Worm (Caenorhabditis elegans) whole organism, L2 larva: ENCODE data around the gene ZK666.11.

Experiments
- Y55F3AM.14 ChIP-seq: fragments of 200-800 bp; sonication (Bioruptor generic); optimal IDR thresholded peaks from 2 replicates; lab custom pipeline; 2018; ENCODE audit warnings: mild to moderate bottlenecking, missing genetic modification characterization, missing compliant biosample characterization
- alr-1 ChIP-seq: fragments of 150-350 bp; optimal IDR thresholded peaks from 2 replicates; lab custom pipeline; 2014; ENCODE audit warnings: missing biosample characterization, missing genetic modification characterization
- aly-2 ChIP-seq: fragments of 150-350 bp; optimal IDR thresholded peaks from 2 replicates; lab custom pipeline; 2014; ENCODE audit warnings: missing biosample characterization, missing genetic modification characterization
- ama-1 ChIP-seq: fragments of 150-350 bp; optimal IDR thresholded peaks from 2 replicates; lab custom pipeline; 2018; ENCODE audit warnings: inconsistent platforms
- elt-3 ChIP-seq: sonication (generic microtip); optimal IDR thresholded peaks from 2 replicates; lab custom pipeline; 2017; ENCODE audit warnings: missing biosample characterization, missing genetic modification characterization
- lin-13 ChIP-seq: fragments of 150-350 bp; optimal IDR thresholded peaks from 2 replicates; lab custom pipeline; 2014; ENCODE audit warnings: missing biosample characterization, missing genetic modification reagents, missing genetic modification characterization
- mab-5 ChIP-seq: fragments of 150-350 bp; optimal IDR thresholded peaks from 2 replicates; lab custom pipeline; 2014; ENCODE audit warnings: missing biosample characterization, missing genetic modification characterization
- nhr-11 ChIP-seq: fragments of 150-350 bp; optimal IDR thresholded peaks from 2 replicates; lab custom pipeline; 2014; ENCODE audit warnings: missing biosample characterization, missing genetic modification characterization
- nhr-129 ChIP-seq: fragments of 150-350 bp; optimal IDR thresholded peaks from 2 replicates; lab custom pipeline; 2014; ENCODE audit warnings: missing biosample characterization, missing genetic modification characterization
- nhr-25 ChIP-seq: fragments of 150-350 bp; sonication (generic microtip); optimal IDR thresholded peaks from 3 replicates; lab custom pipeline; 2014; ENCODE audit warnings: missing biosample characterization, missing genetic modification characterization
- snpc-4 ChIP-seq: fragments of 150-350 bp; optimal IDR thresholded peaks from 2 replicates; lab custom pipeline; 2014; ENCODE audit warnings: missing biosample characterization, missing genetic modification characterization
- unc-55 ChIP-seq: fragments of 150-350 bp; sonication (generic microtip); optimal IDR thresholded peaks from 3 replicates; lab custom pipeline; 2014; ENCODE audit warnings: missing biosample characterization, missing genetic modification reagents, missing genetic modification characterization
- unc-62 ChIP-seq: fragments of 150-350 bp; optimal IDR thresholded peaks from 2 replicates; lab custom pipeline; 2014; ENCODE audit warnings: missing biosample characterization, missing genetic modification reagents, missing genetic modification characterization
- ztf-11 ChIP-seq: sonication (generic microtip); optimal IDR thresholded peaks from 2 replicates; lab custom pipeline; 2017; ENCODE audit warnings: missing biosample characterization, missing genetic modification characterization

DNA sequence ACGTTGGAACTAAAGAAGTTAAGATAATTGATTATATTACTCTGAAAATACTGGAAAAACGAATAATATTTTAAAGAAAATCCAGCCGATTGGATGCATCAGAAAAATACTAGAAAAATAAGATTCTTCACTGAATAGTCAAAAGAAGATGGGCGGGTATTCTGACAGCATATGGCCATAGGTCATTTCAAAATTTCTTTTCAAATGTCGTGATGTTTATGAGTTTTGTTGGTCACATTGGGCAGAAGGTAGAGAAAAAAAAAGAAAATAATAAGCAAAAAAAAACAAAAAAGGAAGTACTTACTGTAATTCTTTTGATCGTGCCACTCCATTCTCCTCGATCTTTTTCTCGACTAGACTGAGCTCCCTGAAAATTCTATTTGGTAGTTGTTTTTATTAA lies 41.3 kb downstream of the ZK666.11 start, which contains the start of gene F59B10.5:
- TF ChIP-seq alr-1 (tag; lab: Kevin White, UChicago): no peak
- no peak for TF ChIP-seq elt-3 (tag; lab: Kevin White, UChicago)
- no peak for TF ChIP-seq unc-62 (GFP tag; lab: Kevin White, UChicago)
- no peak for TF ChIP-seq nhr-25 (tag; lab: Kevin White, UChicago)
- TF ChIP-seq unc-55: no peak
- no peak for TF ChIP-seq ztf-11
- TF ChIP-seq lin-13 (GFP tag; lab: Kevin White, UChicago): no peak
- TF ChIP-seq nhr-11 (tag; lab: Kevin White, UChicago): no peak
- TF ChIP-seq snpc-4 (tag; lab: Kevin White, UChicago): no peak
- no peak for TF ChIP-seq aly-2 (tag; lab: Kevin White, UChicago)
- no peak for TF ChIP-seq mab-5 (tag; lab: Kevin White, UChicago)
- TF ChIP-seq Y55F3AM.14 (GFP tag; lab: Kevin White, UChicago): no peak
- TF ChIP-seq nhr-129 (tag; lab: Kevin White, UChicago): no peak
- no peak for TF ChIP-seq ama-1 (lab: Kevin White, UChicago)
